Worm (Caenorhabditis elegans) whole organism, young adult: ENCODE data around the gene F53F8.5.
"Not testable (repeated sequence)": the region's sequence is repeated elsewhere in the genome, so short reads cannot be mapped to it uniquely, and the experiment has no call there.

Experiments used
- B0019.2 ChIP-seq: fragments of 200-800 bp; sonication (Bioruptor generic); conservative IDR thresholded peaks from 2 replicates; pipeline ENCODE4 v1.3.6; 2022; ENCODE audit warnings: missing genetic modification reagents, missing genetic modification characterization, missing compliant biosample characterization
- B0336.3 ChIP-seq: fragments of 200-800 bp; sonication (Bioruptor generic); IDR thresholded peaks from 2 replicates; pipeline ENCODE4 v1.3.6; 2022; ENCODE audit warnings: missing genetic modification characterization, missing compliant biosample characterization
- F57A8.1 ChIP-seq: fragments of 200-800 bp; sonication (Bioruptor generic); optimal IDR thresholded peaks from 2 replicates; lab custom pipeline; 2018; ENCODE audit warnings: mild to moderate bottlenecking, missing genetic modification characterization, moderate library complexity, missing compliant biosample characterization
- Y56A3A.18 ChIP-seq: fragments of 200-800 bp; sonication (Bioruptor generic); IDR thresholded peaks from 2 replicates; pipeline ENCODE4 v1.3.6; 2022; ENCODE audit warnings: missing genetic modification reagents, missing genetic modification characterization, missing compliant biosample characterization
- Y79H2A.3 ChIP-seq: fragments of 200-800 bp; sonication (Bioruptor generic); conservative IDR thresholded peaks from 2 replicates; pipeline ENCODE4 v1.3.6; 2022; ENCODE audit warnings: missing genetic modification reagents, missing genetic modification characterization, missing compliant biosample characterization
- atf-7 ChIP-seq: sonication (generic microtip); optimal IDR thresholded peaks from 2 replicates; lab custom pipeline; 2017; ENCODE audit warnings: mild to moderate bottlenecking, missing genetic modification characterization, missing compliant biosample characterization
- ceh-79 ChIP-seq: sonication (generic microtip); optimal IDR thresholded peaks from 2 replicates; lab custom pipeline; 2017; ENCODE audit warnings: mild to moderate bottlenecking, missing genetic modification characterization, missing compliant biosample characterization
- chd-7 ChIP-seq: sonication (generic microtip); optimal IDR thresholded peaks from 2 replicates; lab custom pipeline; 2016; ENCODE audit warnings: mild to moderate bottlenecking, missing genetic modification characterization, moderate library complexity, missing compliant biosample characterization
- dpl-1 ChIP-seq: fragments of 150-350 bp; optimal IDR thresholded peaks from 2 replicates; lab custom pipeline; 2014; ENCODE audit warnings: missing biosample characterization, missing genetic modification reagents, missing genetic modification characterization
- him-1 ChIP-seq: sonication (generic microtip); optimal IDR thresholded peaks from 2 replicates; lab custom pipeline; 2016; ENCODE audit warnings: missing genotype, missing genetic modification reagents, missing genetic modification characterization, missing compliant biosample characterization
- lin-35 ChIP-seq, 3 experiments: fragments of 150-350 bp in 2 of 3; sonication (generic microtip) in 1 of 3; optimal IDR thresholded peaks; 2 replicates each; lab custom pipeline; 2014 to 2018; ENCODE audit warnings: missing biosample characterization in 3 of 3, missing genetic modification characterization in 3 of 3, missing genetic modification reagents in 3 of 3
- lir-1 ChIP-seq: fragments of 200-800 bp; sonication (Bioruptor generic); conservative IDR thresholded peaks from 2 replicates; pipeline ENCODE4 v1.3.6; 2022; ENCODE audit warnings: missing genetic modification reagents, missing genetic modification characterization, missing compliant biosample characterization
- unc-62 ChIP-seq: fragments of 150-350 bp; optimal IDR thresholded peaks from 2 replicates; lab custom pipeline; 2014; ENCODE audit warnings: missing biosample characterization, missing genetic modification reagents, missing genetic modification characterization
- ztf-28 ChIP-seq: fragments of 200-800 bp; sonication (Bioruptor generic); IDR thresholded peaks from 2 replicates; pipeline ENCODE4 v1.3.6; 2022; ENCODE audit warnings: missing genetic modification reagents, missing genetic modification characterization, missing compliant biosample characterization

DNA sequence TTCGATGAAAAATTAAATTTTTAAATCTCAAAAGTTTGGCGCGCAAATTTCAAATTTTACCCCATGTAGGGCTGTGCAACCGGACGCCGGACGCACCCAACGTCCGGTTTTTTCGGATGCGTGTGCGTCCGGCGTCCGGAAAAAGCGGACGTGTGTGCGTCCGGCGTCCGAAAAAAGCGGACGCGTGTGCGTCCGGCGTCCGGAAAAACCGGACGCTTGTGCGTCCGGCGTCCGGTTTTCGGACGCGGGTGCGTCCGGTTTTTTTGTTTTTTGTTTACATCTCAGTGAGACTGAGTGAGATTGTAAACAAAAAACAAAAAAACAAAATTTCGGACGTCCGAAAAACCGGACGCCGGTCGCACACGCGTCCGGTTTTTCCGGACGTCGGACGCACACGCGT, 1.3 kb upstream of the F53F8.5 start:
- not testable (repeated sequence) for TF ChIP-seq dpl-1 (GFP tag; lab: Kevin White, UChicago); lin-35 (GFP tag; optimal IDR thresholded peaks at IDR 0.05; lab: Kevin White, UChicago); atf-7 (tag; lab: Kevin White, UChicago); F57A8.1 (GFP tag; lab: Kevin White, UChicago); lir-1; him-1 (tag; lab: Kevin White, UChicago); B0019.2; Y79H2A.3 (GFP tag; lab: Robert Waterston, UW); unc-62 (GFP tag; lab: Kevin White, UChicago); Y56A3A.18 (GFP tag; lab: Robert Waterston, UW); B0336.3 (GFP tag; lab: Robert Waterston, UW); ztf-28 (GFP tag; lab: Robert Waterston, UW); ceh-79; chd-7
